Worm (Caenorhabditis elegans) whole organism, L3 larva: ENCODE measurements around the gene AC8.3.
"Not testable (repeated sequence)": the region's sequence is repeated elsewhere in the genome, so short reads cannot be mapped to it uniquely, and the experiment has no call there.

Experiments
- ZK546.5 ChIP-seq: sonication (generic microtip); optimal IDR thresholded peaks from 2 replicates; lab custom pipeline; 2017; ENCODE audit warnings: missing biosample characterization, missing genetic modification characterization
- elt-3 ChIP-seq, 3 experiments: fragments of 150-350 bp in 1 of 3; sonication (generic microtip) in 2 of 3; optimal IDR thresholded peaks; 2 replicates in 2 of 3; 4 replicates in 1 of 3; lab custom pipeline; 2014 to 2017; ENCODE audit warnings: missing biosample characterization in 3 of 3, missing genetic modification characterization in 3 of 3
- fos-1 ChIP-seq: fragments of 150-350 bp; optimal IDR thresholded peaks from 2 replicates; lab custom pipeline; 2014; ENCODE audit warnings: missing biosample characterization, missing genetic modification characterization
- nhr-28 ChIP-seq: fragments of 150-350 bp; optimal IDR thresholded peaks from 2 replicates; lab custom pipeline; 2014; ENCODE audit warnings: missing biosample characterization, missing genetic modification characterization
- nhr-76 ChIP-seq: fragments of 150-350 bp; sonication (generic microtip); optimal IDR thresholded peaks from 5 replicates; lab custom pipeline; 2014; ENCODE audit warnings: missing biosample characterization, missing genetic modification characterization
- snpc-4 ChIP-seq: fragments of 150-350 bp; optimal IDR thresholded peaks from 2 replicates; lab custom pipeline; 2014; ENCODE audit warnings: missing biosample characterization, missing genetic modification characterization

DNA sequence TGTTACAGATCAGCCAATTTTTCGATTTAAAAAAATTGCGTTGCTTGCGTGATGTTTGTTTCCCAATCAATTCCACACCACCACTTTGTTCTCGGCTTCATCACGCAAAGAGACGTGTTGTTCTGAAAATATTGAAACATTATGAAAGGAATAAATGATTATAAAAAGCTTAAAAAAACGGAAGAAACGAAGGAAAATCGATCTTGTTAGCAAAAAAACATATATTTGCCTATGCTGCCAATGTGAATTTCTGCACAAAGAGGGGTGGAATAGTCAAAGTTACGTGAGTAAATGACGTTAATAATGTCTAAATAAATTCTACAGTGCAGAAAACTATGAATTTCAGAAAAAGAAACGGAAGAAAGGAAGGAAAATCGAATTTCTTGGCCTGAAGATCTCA lies 9.8 kb upstream of the AC8.3 start, which contains the start of gene AC8.10:
- TF ChIP-seq elt-3 (tag; optimal IDR thresholded peaks at IDR 0.05; lab: Kevin White, UChicago); nhr-28 (tag; lab: Kevin White, UChicago); ZK546.5 (tag; lab: Kevin White, UChicago); nhr-76; snpc-4; fos-1 (tag; lab: Kevin White, UChicago): not testable (repeated sequence)
